Fruit fly (Drosophila melanogaster) whole organism, embryonic: Measurements from ENCODE around the gene CG42553.

Experiments
- Asciz ChIP-seq: fragments of 200-800 bp; sonication (Bioruptor generic); optimal IDR thresholded peaks from 2 replicates; lab custom pipeline; 2017; ENCODE audit warnings: missing biosample characterization, mild to moderate bottlenecking, missing genetic modification characterization, missing genetic modification reagents
- B-H1 ChIP-seq: fragments of 200-800 bp; sonication (Bioruptor generic); IDR thresholded peaks from 3 replicates; pipeline ENCODE4 v1.3.6; 2022; ENCODE audit warnings: missing biosample characterization, missing genetic modification characterization
- CG10209 ChIP-seq: fragments of 200-800 bp; sonication (Bioruptor generic); optimal IDR thresholded peaks from 3 replicates; lab custom pipeline; 2017; ENCODE audit warnings: missing biosample characterization, mild to moderate bottlenecking, missing genetic modification characterization, missing genetic modification reagents
- CG10462 ChIP-seq: fragments of 200-800 bp; sonication (Bioruptor generic); optimal IDR thresholded peaks from 2 replicates; lab custom pipeline; 2016; ENCODE audit warnings: missing biosample characterization, missing genetic modification characterization
- CG10979 ChIP-seq: fragments of 200-800 bp; sonication (Bioruptor generic); optimal IDR thresholded peaks from 2 replicates; lab custom pipeline; 2018; ENCODE audit warnings: missing biosample characterization, mild to moderate bottlenecking, missing genetic modification characterization, moderate library complexity
- CG11504 ChIP-seq: fragments of 200-800 bp; sonication (Bioruptor generic); optimal IDR thresholded peaks from 3 replicates; lab custom pipeline; 2019; ENCODE audit warnings: missing biosample characterization, mild to moderate bottlenecking, missing genetic modification characterization, moderate library complexity
- CG11696 ChIP-seq: fragments of 200-800 bp; sonication (Bioruptor generic); IDR thresholded peaks from 2 replicates; pipeline ENCODE4 v1.3.6; 2022; ENCODE audit warnings: missing biosample characterization, missing genetic modification characterization
- CG11723 ChIP-seq: fragments of 200-800 bp; sonication (Bioruptor generic); optimal IDR thresholded peaks from 2 replicates; lab custom pipeline; 2017; ENCODE audit warnings: missing biosample characterization, mild to moderate bottlenecking, missing genetic modification characterization
- CG13894 ChIP-seq: fragments of 200-800 bp; sonication (Bioruptor generic); optimal IDR thresholded peaks from 3 replicates; lab custom pipeline; 2018; ENCODE audit warnings: missing biosample characterization, mild to moderate bottlenecking, missing genetic modification characterization, moderate library complexity
- CG14050 ChIP-seq: fragments of 200-800 bp; sonication (Bioruptor generic); IDR thresholded peaks from 3 replicates; pipeline ENCODE4 v1.3.6; 2022; ENCODE audit warnings: missing biosample characterization, missing genetic modification characterization
- CG14667 ChIP-seq: fragments of 200-800 bp; sonication (Bioruptor generic); IDR thresholded peaks from 2 replicates; pipeline ENCODE4 v1.3.6; 2022; ENCODE audit warnings: missing biosample characterization, missing genetic modification characterization
- CG17186 ChIP-seq: fragments of 200-800 bp; sonication (Bioruptor generic); optimal IDR thresholded peaks from 3 replicates; lab custom pipeline; 2017; ENCODE audit warnings: missing biosample characterization, missing genetic modification reagents, missing genetic modification characterization
- CG17829 ChIP-seq: fragments of 200-800 bp; optimal IDR thresholded peaks from 2 replicates; lab custom pipeline; 2019; ENCODE audit warnings: missing biosample characterization, mild to moderate bottlenecking, missing genetic modification characterization, moderate library complexity
- CG2678 ChIP-seq: fragments of 200-800 bp; sonication (Bioruptor generic); optimal IDR thresholded peaks from 3 replicates; lab custom pipeline; 2019; ENCODE audit warnings: missing biosample characterization, mild to moderate bottlenecking, missing genetic modification characterization, moderate library complexity
- CG30403 ChIP-seq: fragments of 200-800 bp; sonication (Bioruptor generic); optimal IDR thresholded peaks from 3 replicates; lab custom pipeline; 2016; ENCODE audit warnings: missing biosample characterization, missing genetic modification characterization
- CG4404 ChIP-seq: fragments of 200-800 bp; sonication (Bioruptor generic); IDR thresholded peaks from 2 replicates; pipeline ENCODE4 v1.3.6; 2022; ENCODE audit warnings: missing biosample characterization, missing genetic modification characterization
- CG4854 ChIP-seq: fragments of 200-800 bp; sonication (Bioruptor generic); optimal IDR thresholded peaks from 2 replicates; lab custom pipeline; 2016; ENCODE audit warnings: missing biosample characterization, missing genetic modification characterization, inconsistent platforms
- CG6175 ChIP-seq: fragments of 200-800 bp; sonication (Bioruptor generic); IDR thresholded peaks from 3 replicates; pipeline ENCODE4 v1.3.6; 2022; ENCODE audit warnings: missing biosample characterization, missing genetic modification characterization
- CG6683 ChIP-seq: fragments of 200-800 bp; sonication (Bioruptor generic); optimal IDR thresholded peaks from 2 replicates; lab custom pipeline; 2017; ENCODE audit warnings: missing biosample characterization, mild to moderate bottlenecking, missing genetic modification characterization, missing genetic modification reagents
- CG6689 ChIP-seq: fragments of 200-800 bp; sonication (Bioruptor generic); IDR thresholded peaks from 2 replicates; pipeline ENCODE4 v1.3.6; 2022; ENCODE audit warnings: missing biosample characterization, missing genetic modification characterization
- CG7786 ChIP-seq: fragments of 200-800 bp; sonication (Bioruptor generic); optimal IDR thresholded peaks from 2 replicates; lab custom pipeline; 2016; ENCODE audit warnings: missing biosample characterization, missing genetic modification characterization
- CG8944 ChIP-seq: fragments of 200-800 bp; sonication (Bioruptor generic); optimal IDR thresholded peaks from 3 replicates; lab custom pipeline; 2016; ENCODE audit warnings: missing biosample characterization, missing genetic modification characterization
- CG9876 ChIP-seq: fragments of 200-800 bp; sonication (Bioruptor generic); optimal IDR thresholded peaks from 2 replicates; lab custom pipeline; 2016; ENCODE audit warnings: missing biosample characterization, missing genetic modification characterization
- D19A ChIP-seq: fragments of 200-800 bp; optimal IDR thresholded peaks from 3 replicates; lab custom pipeline; 2019; ENCODE audit warnings: missing biosample characterization, mild to moderate bottlenecking, missing genetic modification characterization, moderate library complexity
- Dref ChIP-seq: fragments of 200-800 bp; sonication (Bioruptor generic); IDR thresholded peaks from 2 replicates; pipeline ENCODE4 v1.3.6; 2022; ENCODE audit warnings: missing biosample characterization, missing genetic modification characterization
- Drgx ChIP-seq: fragments of 200-800 bp; sonication (Bioruptor generic); IDR thresholded peaks from 2 replicates; pipeline ENCODE4 v1.3.6; 2022; ENCODE audit warnings: missing biosample characterization, missing genetic modification characterization
- Ets65A ChIP-seq: fragments of 200-800 bp; sonication (Bioruptor generic); peaks from one replicate; lab custom pipeline; 2016; ENCODE audit warnings: missing biosample characterization, missing genetic modification characterization
- Hr51 ChIP-seq, 2 experiments: fragments of 200-800 bp; sonication (Bioruptor generic); optimal IDR thresholded peaks; 2 replicates in 1 of 2; 3 replicates in 1 of 2; lab custom pipeline; 2016 to 2018; ENCODE audit warnings: missing biosample characterization in 2 of 2, missing genetic modification characterization in 2 of 2, mild to moderate bottlenecking in 1 of 2, moderate library complexity in 1 of 2
- Med ChIP-seq: fragments of 200-800 bp; sonication (Bioruptor generic); peaks from one replicate; lab custom pipeline; 2016; ENCODE audit warnings: missing biosample characterization, missing genetic modification characterization, mild to moderate bottlenecking, inconsistent platforms, moderate library complexity
- Oaz ChIP-seq: fragments of 200-800 bp; sonication (Bioruptor generic); IDR thresholded peaks from 2 replicates; pipeline ENCODE4 v1.3.6; 2022; ENCODE audit warnings: missing biosample characterization, missing genetic modification characterization
- Ravus ChIP-seq: fragments of 200-800 bp; sonication (Bioruptor generic); IDR thresholded peaks from 2 replicates; pipeline ENCODE4 v1.3.6; 2022; ENCODE audit warnings: missing biosample characterization, missing genetic modification characterization
- Sox100B ChIP-seq: fragments of 200-800 bp; sonication (Bioruptor generic); optimal IDR thresholded peaks from 3 replicates; lab custom pipeline; 2018; ENCODE audit warnings: missing biosample characterization, mild to moderate bottlenecking, missing genetic modification characterization
- Xrp1 ChIP-seq: fragments of 200-800 bp; sonication (Bioruptor generic); IDR thresholded peaks from 2 replicates; pipeline ENCODE4 v1.3.6; 2022; ENCODE audit warnings: missing biosample characterization, missing genetic modification characterization
- chif ChIP-seq, 2 experiments: fragments of 200-800 bp; sonication (Bioruptor generic); optimal IDR thresholded peaks; 3 replicates each; lab custom pipeline; 2016; ENCODE audit warnings: missing biosample characterization in 2 of 2, missing genetic modification characterization in 2 of 2
- ci ChIP-seq: fragments of 200-800 bp; sonication (Bioruptor generic); IDR thresholded peaks from 3 replicates; pipeline ENCODE4 v1.3.6; 2022; ENCODE audit warnings: missing biosample characterization, missing genetic modification characterization
- dmrt99B ChIP-seq: fragments of 200-800 bp; sonication (Bioruptor generic); optimal IDR thresholded peaks from 2 replicates; lab custom pipeline; 2018; ENCODE audit warnings: missing biosample characterization, mild to moderate bottlenecking, missing genetic modification characterization, moderate library complexity
- fd102C ChIP-seq: fragments of 200-800 bp; sonication (Bioruptor generic); optimal IDR thresholded peaks from 2 replicates; lab custom pipeline; 2018; ENCODE audit warnings: missing biosample characterization, mild to moderate bottlenecking, missing genetic modification characterization, moderate library complexity
- gem ChIP-seq: fragments of 200-800 bp; sonication (Bioruptor generic); optimal IDR thresholded peaks from 2 replicates; lab custom pipeline; 2019; ENCODE audit warnings: missing biosample characterization, mild to moderate bottlenecking, missing genetic modification characterization, moderate library complexity
- kay ChIP-seq: fragments of 200-800 bp; sonication (Bioruptor generic); optimal IDR thresholded peaks from 2 replicates; lab custom pipeline; 2016; ENCODE audit warnings: missing biosample characterization, missing genetic modification characterization
- lilli ChIP-seq: fragments of 200-800 bp; sonication (Bioruptor generic); optimal IDR thresholded peaks from 3 replicates; lab custom pipeline; 2016; ENCODE audit warnings: missing biosample characterization, missing genetic modification characterization
- nerfin-1 ChIP-seq: fragments of 200-800 bp; sonication (Bioruptor generic); optimal IDR thresholded peaks from 3 replicates; lab custom pipeline; 2019; ENCODE audit warnings: missing biosample characterization, mild to moderate bottlenecking, missing genetic modification characterization, moderate library complexity
- phol ChIP-seq: fragments of 200-800 bp; sonication (Bioruptor generic); optimal IDR thresholded peaks from 3 replicates; lab custom pipeline; 2018; ENCODE audit warnings: missing biosample characterization, mild to moderate bottlenecking, missing genetic modification characterization, moderate library complexity
- row ChIP-seq: fragments of 200-800 bp; sonication (Bioruptor generic); IDR thresholded peaks from 3 replicates; pipeline ENCODE4 v1.3.6; 2022; ENCODE audit warnings: missing biosample characterization, missing genetic modification characterization
- sens ChIP-seq: fragments of 200-800 bp; sonication (Bioruptor generic); peaks from one replicate; lab custom pipeline; 2016; ENCODE audit warnings: missing biosample characterization, missing genetic modification characterization
- sima ChIP-seq: fragments of 200-800 bp; sonication (Bioruptor generic); optimal IDR thresholded peaks from 2 replicates; lab custom pipeline; 2016; ENCODE audit warnings: missing biosample characterization, missing genetic modification characterization
- slou ChIP-seq: fragments of 200-800 bp; sonication (Bioruptor generic); optimal IDR thresholded peaks from 3 replicates; lab custom pipeline; 2016; ENCODE audit warnings: missing biosample characterization, missing genetic modification characterization
- ttk ChIP-seq: fragments of 200-800 bp; sonication (Bioruptor generic); IDR thresholded peaks from 2 replicates; pipeline ENCODE4 v2.1.2; 2022; ENCODE audit warnings: missing biosample characterization, missing genetic modification characterization
- unpg ChIP-seq: fragments of 200-800 bp; sonication (Bioruptor generic); optimal IDR thresholded peaks from 3 replicates; lab custom pipeline; 2018; ENCODE audit warnings: missing biosample characterization, mild to moderate bottlenecking, missing genetic modification characterization, moderate library complexity
- zen2 ChIP-seq: fragments of 200-800 bp; sonication (Bioruptor generic); IDR thresholded peaks from 3 replicates; pipeline ENCODE4 v1.3.6; 2022; ENCODE audit warnings: missing biosample characterization, missing genetic modification characterization; ENCODE audit not compliant: partially characterized antibody

CG42553 gene

dm6 chr3L:817708-818107 is 16.2 kb upstream of the CG42553 start:
- TF ChIP-seq phol (no peak), B-H1 (GFP tag; lab: Robert Waterston, UW) (0 out of 3 replicates have a peak, but pooled peaks have one; percentile 31), ttk (GFP tag; lab: Robert Waterston, UW) (0 out of 2 replicates have a peak, but pooled peaks have one; percentile 13), CG14667 (GFP tag; lab: Robert Waterston, UW) (no peak), fd102C (GFP tag; lab: Kevin White, UChicago) (no peak), CG10979 (no peak), unpg (GFP tag; lab: Kevin White, UChicago) (peak; percentile 30), Oaz (GFP tag; lab: Robert Waterston, UW) (peak; percentile 22; the same call in 1 of the 2 replicates), kay (GFP tag; lab: Kevin White, UChicago) (no peak), Xrp1 (peak; percentile 29; the same call in 1 of the 2 replicates), Drgx (0 out of 2 replicates have a peak, but pooled peaks have one; percentile 17), row (GFP tag; lab: Robert Waterston, UW) (peak; percentile 15; the same call in 1 of the 3 replicates), CG11504 (tag; lab: Kevin White, UChicago) (peak; percentile 24), gem (tag; lab: Kevin White, UChicago) (peak; percentile 36), Ets65A (GFP tag; lab: Kevin White, UChicago) (peak; percentile 11), Hr51 (GFP tag; optimal IDR thresholded peaks at IDR 0.05; lab: Kevin White, UChicago) (peak in 1 of 2 experiments; percentile 22), dmrt99B (peak; percentile 12), CG10209 (GFP tag; lab: Kevin White, UChicago) (no peak), CG2678 (tag; lab: Kevin White, UChicago) (peak; percentile 21), CG6175 (GFP tag; lab: Robert Waterston, UW) (no peak)

- TF ChIP-seq D19A (peak; percentile 18), sima (GFP tag; lab: Kevin White, UChicago) (no peak), chif (GFP tag; optimal IDR thresholded peaks at IDR 0.05; lab: Kevin White, UChicago) (no peak), sens (peak; percentile 80), lilli (GFP tag; lab: Kevin White, UChicago) (no peak), CG7786 (no peak), CG17829 (tag; lab: Kevin White, UChicago) (peak; percentile 16), CG10462 (GFP tag; lab: Kevin White, UChicago) (no peak), CG6683 (GFP tag; lab: Kevin White, UChicago) (no peak), Asciz (GFP tag; lab: Kevin White, UChicago) (peak; percentile 1), Sox100B (GFP tag; lab: Kevin White, UChicago) (peak; percentile 33), CG14050 (GFP tag; lab: Robert Waterston, UW) (peak; percentile 48; the same call in 2 of the 3 replicates), Ravus (GFP tag; lab: Robert Waterston, UW) (no peak), CG9876 (GFP tag; lab: Kevin White, UChicago) (no peak), CG11723 (GFP tag; lab: Kevin White, UChicago) (no peak), CG11696 (GFP tag; lab: Robert Waterston, UW) (no peak), CG8944 (GFP tag; lab: Kevin White, UChicago) (no peak), CG4404 (GFP tag; lab: Robert Waterston, UW) (no peak), ci (GFP tag; lab: Robert Waterston, UW) (peak; percentile 50; the same call in 1 of the 3 replicates), CG10979 (peak; percentile 12), CG4854 (GFP tag; lab: Kevin White, UChicago) (no peak), CG13894 (tag; lab: Kevin White, UChicago) (no peak), Med (GFP tag; lab: Kevin White, UChicago) (peak; percentile 21), CG30403 (GFP tag; lab: Kevin White, UChicago) (peak; percentile 16), zen2 (GFP tag; lab: Robert Waterston, UW) (no peak), Xrp1 (0 out of 2 replicates have a peak, but pooled peaks have one; percentile 17), CG17186 (GFP tag; lab: Kevin White, UChicago) (no peak), nerfin-1 (tag; lab: Kevin White, UChicago) (peak; percentile 4), CG6689 (GFP tag; lab: Robert Waterston, UW) (0 out of 2 replicates have a peak, but pooled peaks have one; percentile 18), Dref (GFP tag; lab: Robert Waterston, UW) (peak; percentile 31; the same call in 1 of the 2 replicates), slou (GFP tag; lab: Kevin White, UChicago) (no peak)
Observed at dm6 chr3L:818438-819138, 15.3 kb upstream of the CG42553 start.
